Worm (Caenorhabditis elegans): ENCODE results near the gene K09F5.4.

DNA sequence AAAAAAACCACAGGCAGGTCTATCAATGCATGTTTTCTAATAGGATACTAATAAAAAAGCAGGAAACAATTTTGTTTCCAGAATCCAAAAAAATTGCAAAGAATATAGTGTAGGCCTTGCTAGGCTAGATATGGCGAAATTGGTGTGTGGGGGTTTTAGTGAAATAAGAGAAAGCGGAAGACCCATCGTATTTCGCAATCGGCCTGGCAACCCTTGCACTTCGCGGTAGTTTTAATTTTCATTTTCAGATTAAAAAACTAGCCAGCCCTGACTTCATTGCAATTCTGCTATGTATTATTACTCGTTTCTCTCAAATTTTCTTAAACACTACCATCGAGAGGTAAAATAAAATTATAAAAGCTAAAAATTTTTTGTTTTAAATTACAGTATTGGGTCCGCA lies 35.7 kb downstream of the K09F5.4 start:
- TF ChIP-seq mdl-1 (tag; optimal IDR thresholded peaks at IDR 0.05) (no peak), nhr-237 (tag; optimal IDR thresholded peaks at IDR 0.05) (no peak), elt-3 (tag; optimal IDR thresholded peaks at IDR 0.05) (no peak), nhr-6 (tag; optimal IDR thresholded peaks at IDR 0.05) (no peak), skn-1 (tag; optimal IDR thresholded peaks at IDR 0.05) (no peak), ceh-16 (tag; optimal IDR thresholded peaks at IDR 0.05) (no peak), nhr-77 (tag; optimal IDR thresholded peaks at IDR 0.05) (no peak), nhr-25 (tag; optimal IDR thresholded peaks at IDR 0.05) (no peak)
